Worm (Caenorhabditis elegans) whole organism, L2 larva: ENCODE data around the gene trpl-2.

ENCODE experiments used
- ZK546.5 ChIP-seq: sonication (generic microtip); optimal IDR thresholded peaks from 2 replicates; lab custom pipeline; 2017; ENCODE audit warnings: missing biosample characterization, missing genetic modification characterization
- ceh-82 ChIP-seq: fragments of 150-350 bp; optimal IDR thresholded peaks from 2 replicates; lab custom pipeline; 2014; ENCODE audit warnings: missing biosample characterization, missing genetic modification characterization
- nhr-10 ChIP-seq: sonication (generic microtip); optimal IDR thresholded peaks from 2 replicates; lab custom pipeline; 2017; ENCODE audit warnings: missing biosample characterization, missing genetic modification characterization
- nhr-237 ChIP-seq: fragments of 150-350 bp; optimal IDR thresholded peaks from 2 replicates; lab custom pipeline; 2014; ENCODE audit warnings: missing biosample characterization, missing genetic modification characterization
- unc-62 ChIP-seq: fragments of 150-350 bp; optimal IDR thresholded peaks from 2 replicates; lab custom pipeline; 2014; ENCODE audit warnings: missing biosample characterization, missing genetic modification reagents, missing genetic modification characterization

- TF ChIP-seq nhr-10 (tag; lab: Kevin White, UChicago) (no peak), ceh-82 (tag; lab: Kevin White, UChicago) (no peak), nhr-237 (tag; lab: Kevin White, UChicago) (no peak), unc-62 (GFP tag; lab: Kevin White, UChicago) (no peak), ZK546.5 (tag; lab: Kevin White, UChicago) (no peak)
These were observed 36.0 kb upstream of the trpl-2 start, which contains the start of gene dct-7 for ce11 chrIV:4290472-4290871.
